Worm (Caenorhabditis elegans): ENCODE results near the gene parg-1.

ce11 chrIV:8730469-8730868, 15.6 kb upstream of the parg-1 start, which contains the start of gene F21D5.3:
- TF ChIP-seq hnd-1 (tag; optimal IDR thresholded peaks at IDR 0.05), result no peak
- TF ChIP-seq hmg-4 (GFP tag; optimal IDR thresholded peaks at IDR 0.05), result no peak
- TF ChIP-seq ama-1 (optimal IDR thresholded peaks at IDR 0.05), result no peak
- TF ChIP-seq tbx-37 (GFP tag; conservative IDR thresholded peaks at IDR 0.05), result no peak
- no peak for TF ChIP-seq sea-1 (GFP tag; conservative IDR thresholded peaks at IDR 0.05)
- no peak for TF ChIP-seq B0310.2 (tag; optimal IDR thresholded peaks at IDR 0.05)
- TF ChIP-seq tbx-11 (GFP tag; IDR thresholded peaks at IDR 0.05), result no peak
- TF ChIP-seq hmbx-1 (tag; optimal IDR thresholded peaks at IDR 0.05), result no peak
- TF ChIP-seq aly-1 (tag; optimal IDR thresholded peaks at IDR 0.05), result no peak
- no peak for TF ChIP-seq flt-1 (GFP tag; IDR thresholded peaks at IDR 0.05)
- no peak for TF ChIP-seq tra-4 (tag; optimal IDR thresholded peaks at IDR 0.05)
- no peak for TF ChIP-seq ets-7 (tag; optimal IDR thresholded peaks at IDR 0.05)
- TF ChIP-seq scrt-1 (GFP tag; IDR thresholded peaks at IDR 0.05), result no peak
- TF ChIP-seq ceh-36 (tag; optimal IDR thresholded peaks at IDR 0.05), result no peak

Measured in whole organism, early embryonic.